4 fruit fly cellular contexts compared by ENCODE assay signal in genomic region chr3L:14992807-14993206, dm6.
TF ChIP-seq lines count a peak whose summit lies in the region.

No protein-coding gene starts in this region.

- no peak for TF ChIP-seq CTCF in whole organism, embryonic (GFP tag; optimal IDR thresholded peaks at IDR 0.05; lab: Kevin White, UChicago)

TF ChIP-seq in whole organism, adult, 20 proteins besides CTCF, POLR2A, EP300 and RAD21:
- TF ChIP-seq tj (GFP tag; optimal IDR thresholded peaks at IDR 0.05; lab: Kevin White, UChicago), result peak; percentile 15
- no peak for TF ChIP-seq bab1 (GFP tag; optimal IDR thresholded peaks at IDR 0.05; lab: Kevin White, UChicago)
- peak; percentile 71 for TF ChIP-seq cic (GFP tag; optimal IDR thresholded peaks at IDR 0.05; lab: Kevin White, UChicago)
- peak; percentile 37 for TF ChIP-seq CG7045 (GFP tag; optimal IDR thresholded peaks at IDR 0.05; lab: Kevin White, UChicago)
- TF ChIP-seq kay (GFP tag; lab: Kevin White, UChicago; ENCODE audit: borderline replicate concordance), result peak; percentile 11
- TF ChIP-seq CG14711 (tag; optimal IDR thresholded peaks at IDR 0.05; lab: Kevin White, UChicago), result no peak
- no peak for TF ChIP-seq Crg-1 (GFP tag; optimal IDR thresholded peaks at IDR 0.05; lab: Kevin White, UChicago)
- TF ChIP-seq CG12768 (GFP tag; optimal IDR thresholded peaks at IDR 0.05; lab: Kevin White, UChicago), result peak; percentile 53
- TF ChIP-seq CG11617 (GFP tag; optimal IDR thresholded peaks at IDR 0.05; lab: Kevin White, UChicago), result peak; percentile 7
- TF ChIP-seq CG1620 (GFP tag; optimal IDR thresholded peaks at IDR 0.05; lab: Kevin White, UChicago), result no peak
- no peak for TF ChIP-seq Clk (GFP tag; optimal IDR thresholded peaks at IDR 0.05; lab: Kevin White, UChicago)
- peak; percentile 27 for TF ChIP-seq CG33017 (tag; optimal IDR thresholded peaks at IDR 0.05; lab: Kevin White, UChicago)
- TF ChIP-seq toe (GFP tag; optimal IDR thresholded peaks at IDR 0.05; lab: Kevin White, UChicago), result peak; percentile 6
- no peak for TF ChIP-seq Hr96 (GFP tag; optimal IDR thresholded peaks at IDR 0.05; lab: Kevin White, UChicago)

TF ChIP-seq in whole organism, embryonic, 481 proteins besides CTCF, POLR2A, EP300 and RAD21:
- TF ChIP-seq B-H2 (GFP tag; optimal IDR thresholded peaks at IDR 0.05; lab: Kevin White, UChicago) (peak; percentile 6), ara (GFP tag; IDR thresholded peaks at IDR 0.05; lab: Robert Waterston, UW) (no peak), ATbp (GFP tag; optimal IDR thresholded peaks at IDR 0.05; lab: Kevin White, UChicago) (peak; percentile 0), Antp (GFP tag; optimal IDR thresholded peaks at IDR 0.05; lab: Kevin White, UChicago) (no peak), PHDP (tag; optimal IDR thresholded peaks at IDR 0.05; lab: Kevin White, UChicago) (peak; percentile 34), CG10543 (GFP tag; optimal IDR thresholded peaks at IDR 0.05; lab: Kevin White, UChicago) (peak; percentile 26), CG10654 (GFP tag; optimal IDR thresholded peaks at IDR 0.05; lab: Kevin White, UChicago) (no peak), CG13296 (GFP tag; optimal IDR thresholded peaks at IDR 0.05; lab: Kevin White, UChicago) (peak; percentile 59), CG2678 (tag; optimal IDR thresholded peaks at IDR 0.05; lab: Kevin White, UChicago) (peak; percentile 46), CG4404 (GFP tag; IDR thresholded peaks at IDR 0.05; lab: Robert Waterston, UW) (no peak), Med (GFP tag; lab: Kevin White, UChicago) (peak; percentile 57), exex (tag; optimal IDR thresholded peaks at IDR 0.05; lab: Kevin White, UChicago) (peak; percentile 6), croc (GFP tag; conservative IDR thresholded peaks at IDR 0.05; lab: Robert Waterston, UW) (no peak), CG34376 (GFP tag; optimal IDR thresholded peaks at IDR 0.05; lab: Kevin White, UChicago) (peak; percentile 28), BtbVII (GFP tag; optimal IDR thresholded peaks at IDR 0.05; lab: Kevin White, UChicago) (peak; percentile 50), fd64A (GFP tag; optimal IDR thresholded peaks at IDR 0.05; lab: Kevin White, UChicago) (peak; percentile 16), lab (GFP tag; optimal IDR thresholded peaks at IDR 0.05; lab: Kevin White, UChicago) (peak; percentile 33), Meics (GFP tag; optimal IDR thresholded peaks at IDR 0.05; lab: Kevin White, UChicago) (peak; percentile 20), phol (tag; optimal IDR thresholded peaks at IDR 0.05; lab: Kevin White, UChicago) (no peak), sug (tag; optimal IDR thresholded peaks at IDR 0.05; lab: Kevin White, UChicago) (peak; percentile 35), CG13894 (tag; optimal IDR thresholded peaks at IDR 0.05; lab: Kevin White, UChicago) (peak; percentile 64), CG3281 (GFP tag; optimal IDR thresholded peaks at IDR 0.05; lab: Kevin White, UChicago) (peak; percentile 24), HmgZ (tag; optimal IDR thresholded peaks at IDR 0.05; lab: Kevin White, UChicago) (peak; percentile 20)

TF ChIP-seq in whole organism, prepupa, 60 proteins besides CTCF, POLR2A, EP300 and RAD21:
- TF ChIP-seq Ets21C (GFP tag; optimal IDR thresholded peaks at IDR 0.05; lab: Kevin White, UChicago), result no peak
- no peak for TF ChIP-seq eg (GFP tag; IDR thresholded peaks at IDR 0.05; lab: Robert Waterston, UW)
- TF ChIP-seq CG6163 (GFP tag; IDR thresholded peaks at IDR 0.05; lab: Robert Waterston, UW), result no peak
- no peak for TF ChIP-seq dsx (GFP tag; optimal IDR thresholded peaks at IDR 0.05; lab: Kevin White, UChicago; ENCODE audit: poor library complexity, severe bottlenecking)
- TF ChIP-seq svp (GFP tag; lab: Kevin White, UChicago), result peak; percentile 75
- TF ChIP-seq CG6808 (GFP tag; optimal IDR thresholded peaks at IDR 0.05; lab: Kevin White, UChicago), result no peak
- TF ChIP-seq CG11762 (GFP tag; optimal IDR thresholded peaks at IDR 0.05; lab: Kevin White, UChicago; ENCODE audit: insufficient read depth), result no peak
- no peak for TF ChIP-seq CG31627 (GFP tag; optimal IDR thresholded peaks at IDR 0.05; lab: Kevin White, UChicago)
- no peak for TF ChIP-seq Lpt (GFP tag; optimal IDR thresholded peaks at IDR 0.05; lab: Kevin White, UChicago)
- TF ChIP-seq vri (GFP tag; optimal IDR thresholded peaks at IDR 0.05; lab: Kevin White, UChicago), result peak; percentile 76
- TF ChIP-seq OdsH (GFP tag; optimal IDR thresholded peaks at IDR 0.05; lab: Kevin White, UChicago), result no peak
- TF ChIP-seq Eip93F (GFP tag; optimal IDR thresholded peaks at IDR 0.05; lab: Kevin White, UChicago), result no peak
- no peak for TF ChIP-seq Ets96B (tag; optimal IDR thresholded peaks at IDR 0.05; lab: Kevin White, UChicago)
- no peak for TF ChIP-seq ss (GFP tag; optimal IDR thresholded peaks at IDR 0.05; lab: Kevin White, UChicago)
- no peak for TF ChIP-seq CG3032 (tag; optimal IDR thresholded peaks at IDR 0.05; lab: Kevin White, UChicago)
- no peak for TF ChIP-seq dac (GFP tag; optimal IDR thresholded peaks at IDR 0.05; lab: Kevin White, UChicago)
- TF ChIP-seq fd85E (GFP tag; optimal IDR thresholded peaks at IDR 0.05; lab: Kevin White, UChicago), result no peak
- TF ChIP-seq fkh (GFP tag; optimal IDR thresholded peaks at IDR 0.05; lab: Kevin White, UChicago), result peak; percentile 55
- no peak for TF ChIP-seq CG16779 (tag; optimal IDR thresholded peaks at IDR 0.05; lab: Kevin White, UChicago)

TF ChIP-seq in whole organism, wandering third instar larva, 38 proteins besides CTCF, POLR2A, EP300 and RAD21:
- TF ChIP-seq woc (GFP tag; optimal IDR thresholded peaks at IDR 0.05; lab: Kevin White, UChicago), result no peak
- no peak for TF ChIP-seq Hr83 (GFP tag; optimal IDR thresholded peaks at IDR 0.05; lab: Kevin White, UChicago; ENCODE audit: poor library complexity, severe bottlenecking)
- no peak for TF ChIP-seq Myc (optimal IDR thresholded peaks at IDR 0.05; lab: Kevin White, UChicago)
- TF ChIP-seq dl (GFP tag; optimal IDR thresholded peaks at IDR 0.05; lab: Kevin White, UChicago; ENCODE audit: insufficient read depth in 1 of 2, partially characterized antibody in 2 of 2), result no peak
- no peak for TF ChIP-seq h (GFP tag; optimal IDR thresholded peaks at IDR 0.05; lab: Kevin White, UChicago)
- TF ChIP-seq Abd-B (GFP tag; optimal IDR thresholded peaks at IDR 0.05; lab: Kevin White, UChicago), result no peak
- TF ChIP-seq Rel (GFP tag; optimal IDR thresholded peaks at IDR 0.05; lab: Kevin White, UChicago), result no peak
- TF ChIP-seq Rel (tag; optimal IDR thresholded peaks at IDR 0.05; lab: Kevin White, UChicago), result peak; percentile 8
- peak; percentile 3 for TF ChIP-seq br (GFP tag; optimal IDR thresholded peaks at IDR 0.05; lab: Kevin White, UChicago)
- TF ChIP-seq Sp1 (GFP tag; optimal IDR thresholded peaks at IDR 0.05; lab: Kevin White, UChicago), result peak; percentile 22
- no peak for TF ChIP-seq rgr (GFP tag; optimal IDR thresholded peaks at IDR 0.05; lab: Kevin White, UChicago)
- TF ChIP-seq Jra (GFP tag; optimal IDR thresholded peaks at IDR 0.05; lab: Kevin White, UChicago), result no peak
TF ChIP-seq in whole organism, wandering third instar larva: peak in this region for 3.
